Fruit fly (Drosophila melanogaster) whole organism, prepupa: ENCODE measurements around the gene CG10761.
A peak's percentile ranks its signal among the peaks of the same experiment; 100 is the strongest.

Experiments used
- CG10631 ChIP-seq: fragments of 200-800 bp; sonication (Bioruptor generic); optimal IDR thresholded peaks from 2 replicates; lab custom pipeline; 2016; ENCODE audit warnings: missing biosample characterization, missing genetic modification characterization
- CG10669 ChIP-seq: fragments of 200-800 bp; sonication (Bioruptor generic); optimal IDR thresholded peaks from 3 replicates; lab custom pipeline; 2018; ENCODE audit warnings: missing biosample characterization, mild to moderate bottlenecking, missing genetic modification characterization, moderate library complexity
- CG11294 ChIP-seq: fragments of 200-800 bp; sonication (Bioruptor generic); IDR thresholded peaks from 2 replicates; pipeline ENCODE4 v1.3.6; 2022; ENCODE audit warnings: missing biosample characterization, missing genetic modification characterization
- CG11762 ChIP-seq: fragments of 200-800 bp; sonication (Bioruptor generic); optimal IDR thresholded peaks from 3 replicates; lab custom pipeline; 2016; ENCODE audit warnings: missing biosample characterization, missing genetic modification characterization; ENCODE audit not compliant: insufficient read depth
- CG11902 ChIP-seq: fragments of 200-800 bp; sonication (Bioruptor generic); optimal IDR thresholded peaks from 3 replicates; lab custom pipeline; 2016; ENCODE audit warnings: missing biosample characterization, missing genetic modification characterization
- CG15336 ChIP-seq: fragments of 200-800 bp; sonication (Bioruptor generic); IDR thresholded peaks from 2 replicates; pipeline ENCODE4 v1.3.6; 2022; ENCODE audit warnings: missing biosample characterization, missing genetic modification characterization
- CG1621 ChIP-seq: fragments of 200-800 bp; sonication (Bioruptor generic); optimal IDR thresholded peaks from 3 replicates; lab custom pipeline; 2018; ENCODE audit warnings: missing biosample characterization, mild to moderate bottlenecking, missing genetic modification characterization
- CG3032 ChIP-seq: fragments of 200-800 bp; optimal IDR thresholded peaks from 2 replicates; lab custom pipeline; 2019; ENCODE audit warnings: missing biosample characterization, mild to moderate bottlenecking, missing genetic modification characterization, moderate library complexity
- CG31627 ChIP-seq: fragments of 200-800 bp; sonication (Bioruptor generic); optimal IDR thresholded peaks from 3 replicates; lab custom pipeline; 2016; ENCODE audit warnings: missing biosample characterization, missing genetic modification characterization
- CG34406 ChIP-seq: fragments of 200-800 bp; sonication (Bioruptor generic); optimal IDR thresholded peaks from 3 replicates; lab custom pipeline; 2016; ENCODE audit warnings: missing biosample characterization, missing genetic modification characterization
- CG3919 ChIP-seq: fragments of 200-800 bp; sonication (Bioruptor generic); optimal IDR thresholded peaks from 3 replicates; lab custom pipeline; 2016; ENCODE audit warnings: missing biosample characterization, missing genetic modification characterization
- CG4318 ChIP-seq: fragments of 200-800 bp; sonication (Bioruptor generic); optimal IDR thresholded peaks from 3 replicates; lab custom pipeline; 2017; ENCODE audit warnings: missing biosample characterization, mild to moderate bottlenecking, missing genetic modification characterization
- CG6163 ChIP-seq: fragments of 200-800 bp; sonication (Bioruptor generic); IDR thresholded peaks from 3 replicates; pipeline ENCODE4 v1.3.6; 2022; ENCODE audit warnings: missing biosample characterization, missing genetic modification characterization
- CG6276 ChIP-seq: fragments of 200-800 bp; sonication (Bioruptor generic); optimal IDR thresholded peaks from 2 replicates; lab custom pipeline; 2017; ENCODE audit warnings: missing biosample characterization, mild to moderate bottlenecking, missing genetic modification characterization
- CG6792 ChIP-seq: fragments of 200-800 bp; sonication (Bioruptor generic); optimal IDR thresholded peaks from 3 replicates; lab custom pipeline; 2016; ENCODE audit warnings: missing biosample characterization, missing genetic modification characterization
- CG6808 ChIP-seq: fragments of 200-800 bp; sonication (Bioruptor generic); optimal IDR thresholded peaks from 3 replicates; lab custom pipeline; 2017; ENCODE audit warnings: missing biosample characterization, missing genetic modification characterization, mild to moderate bottlenecking, moderate library complexity, missing genetic modification reagents
- CG7368 ChIP-seq: fragments of 200-800 bp; sonication (Bioruptor generic); optimal IDR thresholded peaks from 3 replicates; lab custom pipeline; 2016; ENCODE audit warnings: missing biosample characterization, missing genetic modification characterization
- CG8119 ChIP-seq: fragments of 200-800 bp; sonication (Bioruptor generic); IDR thresholded peaks from 3 replicates; pipeline ENCODE4 v1.3.6; 2022; ENCODE audit warnings: missing biosample characterization, missing genetic modification characterization
- CG8319 ChIP-seq: fragments of 200-800 bp; sonication (Bioruptor generic); optimal IDR thresholded peaks from 3 replicates; lab custom pipeline; 2016; ENCODE audit warnings: missing biosample characterization, missing genetic modification characterization
- CG8632 ChIP-seq: fragments of 200-800 bp; sonication (Bioruptor generic); optimal IDR thresholded peaks from 3 replicates; lab custom pipeline; 2016; ENCODE audit warnings: missing biosample characterization, missing genetic modification characterization
- CG9139 ChIP-seq: fragments of 200-800 bp; sonication (Bioruptor generic); optimal IDR thresholded peaks from 3 replicates; lab custom pipeline; 2017; ENCODE audit warnings: missing biosample characterization, mild to moderate bottlenecking, missing genetic modification characterization
- Eip75B ChIP-seq: fragments of 200-800 bp; sonication (Bioruptor generic); optimal IDR thresholded peaks from 3 replicates; lab custom pipeline; 2016; ENCODE audit warnings: missing biosample characterization, missing genetic modification characterization
- Eip78C ChIP-seq: fragments of 200-800 bp; sonication (Bioruptor generic); peaks from one replicate; lab custom pipeline; 2016; ENCODE audit warnings: missing biosample characterization, missing genetic modification characterization
- Eip93F ChIP-seq: fragments of 200-800 bp; sonication (Bioruptor generic); optimal IDR thresholded peaks from 2 replicates; lab custom pipeline; 2016; ENCODE audit warnings: missing biosample characterization, mild to moderate bottlenecking, missing genetic modification characterization
- Ets21C ChIP-seq: fragments of 200-800 bp; sonication (Bioruptor generic); optimal IDR thresholded peaks from 3 replicates; lab custom pipeline; 2016; ENCODE audit warnings: missing biosample characterization, missing genetic modification characterization
- Ets96B ChIP-seq: fragments of 200-800 bp; optimal IDR thresholded peaks from 2 replicates; lab custom pipeline; 2019; ENCODE audit warnings: missing biosample characterization, mild to moderate bottlenecking, missing genetic modification characterization, moderate library complexity
- Gug ChIP-seq: fragments of 200-800 bp; sonication (Bioruptor generic); IDR thresholded peaks from 2 replicates; pipeline ENCODE4 v1.3.6; 2022; ENCODE audit warnings: missing biosample characterization, missing genetic modification characterization
- Hr38 ChIP-seq: sonication (Bioruptor generic); optimal IDR thresholded peaks from 2 replicates; lab custom pipeline; 2016; ENCODE audit warnings: missing biosample characterization, missing genetic modification characterization
- Hr39 ChIP-seq: fragments of 200-800 bp; sonication (Bioruptor generic); optimal IDR thresholded peaks from 2 replicates; lab custom pipeline; 2016; ENCODE audit warnings: missing biosample characterization, missing genetic modification characterization
- Hr4 ChIP-seq: fragments of 200-800 bp; sonication (Bioruptor generic); optimal IDR thresholded peaks from 3 replicates; lab custom pipeline; 2016; ENCODE audit warnings: missing biosample characterization, missing genetic modification characterization
- Lpt ChIP-seq: fragments of 200-800 bp; sonication (Bioruptor generic); optimal IDR thresholded peaks from 3 replicates; lab custom pipeline; 2016; ENCODE audit warnings: missing biosample characterization, missing genetic modification characterization
- Met ChIP-seq: fragments of 200-800 bp; sonication (Bioruptor generic); optimal IDR thresholded peaks from 3 replicates; lab custom pipeline; 2016; ENCODE audit warnings: missing biosample characterization, missing genetic modification characterization
- OdsH ChIP-seq: fragments of 200-800 bp; sonication (Bioruptor generic); optimal IDR thresholded peaks from 3 replicates; lab custom pipeline; 2016; ENCODE audit warnings: missing biosample characterization, missing genetic modification characterization
- Smox ChIP-seq: fragments of 200-800 bp; sonication (Bioruptor generic); optimal IDR thresholded peaks from 3 replicates; lab custom pipeline; 2016; ENCODE audit warnings: missing biosample characterization, missing genetic modification characterization
- Sox102F ChIP-seq: fragments of 200-800 bp; sonication (Bioruptor generic); optimal IDR thresholded peaks from 2 replicates; lab custom pipeline; 2016; ENCODE audit warnings: missing biosample characterization, mild to moderate bottlenecking, missing genetic modification characterization
- Sox14 ChIP-seq: fragments of 200-800 bp; sonication (Bioruptor generic); optimal IDR thresholded peaks from 3 replicates; lab custom pipeline; 2016; ENCODE audit warnings: missing biosample characterization, missing genetic modification characterization
- Sox15 ChIP-seq: fragments of 200-800 bp; sonication (Bioruptor generic); optimal IDR thresholded peaks from 3 replicates; lab custom pipeline; 2016; ENCODE audit warnings: missing biosample characterization, missing genetic modification characterization
- achi ChIP-seq: fragments of 200-800 bp; sonication (Bioruptor generic); optimal IDR thresholded peaks from 3 replicates; lab custom pipeline; 2016; ENCODE audit warnings: missing biosample characterization, missing genetic modification characterization
- acj6 ChIP-seq: fragments of 200-800 bp; sonication (Bioruptor generic); optimal IDR thresholded peaks from 3 replicates; lab custom pipeline; 2016; ENCODE audit warnings: missing biosample characterization, missing genetic modification characterization
- cyc ChIP-seq: fragments of 200-800 bp; sonication (Bioruptor generic); optimal IDR thresholded peaks from 3 replicates; lab custom pipeline; 2016; ENCODE audit warnings: missing biosample characterization, missing genetic modification characterization
- dac ChIP-seq: fragments of 200-800 bp; sonication (Bioruptor generic); optimal IDR thresholded peaks from 2 replicates; lab custom pipeline; 2017; ENCODE audit warnings: missing biosample characterization, mild to moderate bottlenecking, missing genetic modification characterization
- eg ChIP-seq: fragments of 200-800 bp; sonication (Bioruptor generic); IDR thresholded peaks from 3 replicates; pipeline ENCODE4 v1.3.6; 2022; ENCODE audit warnings: missing biosample characterization, missing genetic modification characterization
- esn ChIP-seq: fragments of 200-800 bp; sonication (Bioruptor generic); optimal IDR thresholded peaks from 2 replicates; lab custom pipeline; 2016; ENCODE audit warnings: missing biosample characterization, mild to moderate bottlenecking, missing genetic modification characterization, moderate library complexity
- fd85E ChIP-seq: fragments of 200-800 bp; sonication (Bioruptor generic); optimal IDR thresholded peaks from 3 replicates; lab custom pipeline; 2016; ENCODE audit warnings: missing biosample characterization, missing genetic modification characterization
- fkh ChIP-seq: fragments of 200-800 bp; sonication (Bioruptor generic); optimal IDR thresholded peaks from 3 replicates; lab custom pipeline; 2017; ENCODE audit warnings: missing biosample characterization, mild to moderate bottlenecking, missing genetic modification characterization, moderate library complexity
- lz ChIP-seq: fragments of 200-800 bp; sonication (Bioruptor generic); optimal IDR thresholded peaks from 3 replicates; lab custom pipeline; 2016; ENCODE audit warnings: missing biosample characterization, missing genetic modification characterization
- pdm3 ChIP-seq: fragments of 200-800 bp; sonication (Bioruptor generic); optimal IDR thresholded peaks from 3 replicates; lab custom pipeline; 2016; ENCODE audit warnings: missing biosample characterization, missing genetic modification characterization
- salr ChIP-seq, 2 experiments: fragments of 200-800 bp; sonication (Bioruptor generic); optimal IDR thresholded peaks; 3 replicates each; lab custom pipeline; 2016 to 2018; ENCODE audit warnings: missing biosample characterization in 2 of 2, missing genetic modification characterization in 2 of 2, mild to moderate bottlenecking in 1 of 2
- spab ChIP-seq: fragments of 200-800 bp; sonication (Bioruptor generic); optimal IDR thresholded peaks from 2 replicates; lab custom pipeline; 2017; ENCODE audit warnings: missing biosample characterization, mild to moderate bottlenecking, missing genetic modification characterization, missing genetic modification reagents
- ss ChIP-seq, 2 experiments: fragments of 200-800 bp; sonication (Bioruptor generic); optimal IDR thresholded peaks; 2 replicates in 1 of 2; 3 replicates in 1 of 2; lab custom pipeline; 2017 to 2018; ENCODE audit warnings: mild to moderate bottlenecking in 2 of 2, missing biosample characterization in 2 of 2, missing genetic modification characterization in 2 of 2, moderate library complexity in 1 of 2
- svp ChIP-seq: fragments of 200-800 bp; sonication (Bioruptor generic); peaks from one replicate; lab custom pipeline; 2016; ENCODE audit warnings: missing biosample characterization, missing genetic modification characterization
- topi ChIP-seq: fragments of 200-800 bp; sonication (Bioruptor generic); optimal IDR thresholded peaks from 3 replicates; lab custom pipeline; 2016; ENCODE audit warnings: missing biosample characterization, missing genetic modification characterization

Gene CG10761

DNA sequence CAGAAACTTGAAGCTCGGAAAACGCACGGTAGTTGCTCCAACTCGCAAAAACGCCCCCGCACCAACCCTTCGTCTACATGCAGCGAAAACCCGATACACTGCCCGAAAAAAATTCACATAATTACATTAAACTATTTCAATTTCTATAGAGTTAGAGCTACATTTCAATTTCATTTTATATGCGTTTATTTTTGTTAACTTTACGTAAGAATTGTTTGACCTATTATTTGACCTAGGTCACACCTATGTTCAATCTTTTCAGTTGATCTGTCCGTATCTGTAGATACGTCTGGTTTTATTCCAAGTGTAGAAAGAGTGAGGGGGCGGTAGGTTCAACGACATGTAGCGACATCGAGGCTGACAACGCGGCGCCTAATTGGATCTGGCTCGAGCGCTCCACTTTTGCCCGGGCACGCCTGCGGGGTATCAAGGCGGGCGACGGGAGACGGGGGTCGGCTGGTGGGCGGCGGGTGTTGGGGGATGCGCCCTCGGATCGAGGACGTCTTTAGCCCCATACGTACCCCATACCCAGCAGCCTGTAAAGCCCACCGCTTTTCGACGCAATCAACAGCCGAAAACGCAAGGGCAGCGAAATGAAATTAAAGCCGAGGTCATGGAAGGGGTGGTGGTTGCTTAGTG lies 40.3 kb upstream of the CG10761 start:
- TF ChIP-seq Eip75B (GFP tag; lab: Kevin White, UChicago) (peak; percentile 6), Hr39 (GFP tag; lab: Kevin White, UChicago) (peak; percentile 11), CG8319 (GFP tag; lab: Kevin White, UChicago) (no peak), topi (GFP tag; lab: Kevin White, UChicago) (peak; percentile 26), Ets21C (no peak), fd85E (GFP tag; lab: Kevin White, UChicago) (no peak), cyc (GFP tag; lab: Kevin White, UChicago) (no peak), OdsH (GFP tag; lab: Kevin White, UChicago) (peak; percentile 27), achi (peak; percentile 18), eg (peak; percentile 35; the same call in 1 of the 3 replicates), acj6 (GFP tag; lab: Kevin White, UChicago) (peak; percentile 5), CG6276 (peak; percentile 35), CG11294 (GFP tag; lab: Robert Waterston, UW) (peak; percentile 47; the same call in 1 of the 2 replicates), CG1621 (tag; lab: Kevin White, UChicago) (no peak), Sox102F (GFP tag; lab: Kevin White, UChicago) (no peak), Eip78C (GFP tag; lab: Kevin White, UChicago) (peak; percentile 79), Eip93F (GFP tag; lab: Kevin White, UChicago) (no peak), fkh (no peak), lz (GFP tag; lab: Kevin White, UChicago) (peak; percentile 21), Hr38 (GFP tag; lab: Kevin White, UChicago) (no peak), dac (no peak), CG31627 (GFP tag; lab: Kevin White, UChicago) (peak; percentile 24), CG15336 (peak; percentile 43), spab (GFP tag; lab: Kevin White, UChicago) (no peak), esn (GFP tag; lab: Kevin White, UChicago) (peak; percentile 24), pdm3 (GFP tag; lab: Kevin White, UChicago) (peak; percentile 44), Lpt (GFP tag; lab: Kevin White, UChicago) (no peak), CG11902 (GFP tag; lab: Kevin White, UChicago) (no peak), CG10669 (GFP tag; lab: Kevin White, UChicago) (peak; percentile 37), CG10631 (peak; percentile 17), Ets96B (tag; lab: Kevin White, UChicago) (peak; percentile 19), Smox (GFP tag; lab: Kevin White, UChicago) (no peak), CG6792 (peak; percentile 34), CG11762 (no peak), CG8119 (GFP tag; lab: Robert Waterston, UW) (peak; percentile 46; the same call in 2 of the 3 replicates), Gug (GFP tag; lab: Robert Waterston, UW) (peak; percentile 39; the same call in 1 of the 2 replicates), CG3919 (GFP tag; lab: Kevin White, UChicago) (peak; percentile 35), CG9139 (GFP tag; lab: Kevin White, UChicago) (peak; percentile 5), CG34406 (GFP tag; lab: Kevin White, UChicago) (no peak), CG6163 (GFP tag; lab: Robert Waterston, UW) (0 out of 3 replicates have a peak, but pooled peaks have one; percentile 26), CG8632 (no peak), CG4318 (GFP tag; lab: Kevin White, UChicago) (no peak), Met (GFP tag; lab: Kevin White, UChicago) (peak; percentile 40), salr (GFP tag; optimal IDR thresholded peaks at IDR 0.05; lab: Kevin White, UChicago) (no peak), Hr4 (GFP tag; lab: Kevin White, UChicago) (peak; percentile 32), Sox15 (GFP tag; lab: Kevin White, UChicago) (no peak), CG6808 (GFP tag; lab: Kevin White, UChicago) (no peak), ss (GFP tag; optimal IDR thresholded peaks at IDR 0.05; lab: Kevin White, UChicago) (peak in 1 of 2 experiments; percentile 12), CG3032 (tag; lab: Kevin White, UChicago) (no peak), Sox14 (GFP tag; lab: Kevin White, UChicago) (peak; percentile 10), CG7368 (GFP tag; lab: Kevin White, UChicago) (no peak), svp (GFP tag; lab: Kevin White, UChicago) (peak; percentile 66)
